Worm (Caenorhabditis elegans) whole organism, dauer: ENCODE measurements around the gene srlf-16.

Source experiments
- unc-62 ChIP-seq: sonication (generic microtip); optimal IDR thresholded peaks from 2 replicates; lab custom pipeline; 2017; ENCODE audit warnings: missing biosample characterization, missing genetic modification reagents, missing genetic modification characterization

The srlf-16 gene

ce11 chrV:8102960-8103359 is 1.6 kb upstream of the srlf-16 start, which contains the start of gene str-90:
Gene str-90, plus strand, starts transcription at chrV:8103260.
- no peak for TF ChIP-seq unc-62 (GFP tag; lab: Kevin White, UChicago)

- no peak for TF ChIP-seq unc-62 (GFP tag; lab: Kevin White, UChicago)
Observed at ce11 chrV:8108670-8109069, 4.1 kb downstream of the srlf-16 start, which contains the start of gene myo-5. Gene myo-5, plus strand, starts transcription at chrV:8108970.

ce11 chrV:8110816-8111215 is 6.2 kb downstream of the srlf-16 start:
- no peak for TF ChIP-seq unc-62 (GFP tag; lab: Kevin White, UChicago)

ce11 chrV:8114542-8114941 is 10.0 kb downstream of the srlf-16 start:
- TF ChIP-seq unc-62 (GFP tag; lab: Kevin White, UChicago) = no peak

- TF ChIP-seq unc-62 (GFP tag; lab: Kevin White, UChicago) = no peak
Observed at ce11 chrV:8117964-8118363, 13.4 kb downstream of the srlf-16 start, which contains the start of gene D1014.7. Gene D1014.7, plus strand, starts transcription at chrV:8118264.

ce11 chrV:8120868-8121267 is 16.3 kb downstream of the srlf-16 start, which contains the start of gene D1014.6:
Gene D1014.6, plus strand, starts transcription at chrV:8121168.
- no peak for TF ChIP-seq unc-62 (GFP tag; lab: Kevin White, UChicago)

- TF ChIP-seq unc-62 (GFP tag; lab: Kevin White, UChicago) = no peak
Observed at ce11 chrV:8123384-8123783, 18.8 kb downstream of the srlf-16 start, which contains the start of gene D1014.5. Gene D1014.5, plus strand, starts transcription at chrV:8123684.

ce11 chrV:8129252-8129651 is 24.7 kb downstream of the srlf-16 start, which contains the start of gene spr-1:
Gene spr-1, minus strand, starts transcription at chrV:8129352.
- TF ChIP-seq unc-62 (GFP tag; lab: Kevin White, UChicago) = no peak

- TF ChIP-seq unc-62 (GFP tag; lab: Kevin White, UChicago) = no peak
Observed at ce11 chrV:8129719-8130118, 25.1 kb downstream of the srlf-16 start.

- TF ChIP-seq unc-62 (GFP tag; lab: Kevin White, UChicago) = no peak
Observed at ce11 chrV:8130149-8130661, 25.6 kb downstream of the srlf-16 start, which contains the start of gene snap-1. Gene snap-1, plus strand, starts transcription at chrV:8130611.

ce11 chrV:8130812-8131211 is 26.2 kb downstream of the srlf-16 start:
- TF ChIP-seq unc-62 (GFP tag; lab: Kevin White, UChicago) = no peak

- no peak for TF ChIP-seq unc-62 (GFP tag; lab: Kevin White, UChicago)
Observed at ce11 chrV:8131628-8132027, 27.1 kb downstream of the srlf-16 start.

ce11 chrV:8132926-8133325 is 28.4 kb downstream of the srlf-16 start, which contains the start of gene D1014.4:
Gene D1014.4, plus strand, starts transcription at chrV:8133226.
- no peak for TF ChIP-seq unc-62 (GFP tag; lab: Kevin White, UChicago)

ce11 chrV:8143605-8144004 is 39.0 kb downstream of the srlf-16 start, which contains the start of gene D1014.2:
Gene D1014.2, plus strand, starts transcription at chrV:8143905.
- TF ChIP-seq unc-62 (GFP tag; lab: Kevin White, UChicago) = no peak

ce11 chrV:8144515-8144914 is 39.9 kb downstream of the srlf-16 start:
- no peak for TF ChIP-seq unc-62 (GFP tag; lab: Kevin White, UChicago)

- no peak for TF ChIP-seq unc-62 (GFP tag; lab: Kevin White, UChicago)
Observed at ce11 chrV:8145329-8145728, 40.8 kb downstream of the srlf-16 start, which contains the start of gene D1014.13. Gene D1014.13, plus strand, starts transcription at chrV:8145629.
